Worm (Caenorhabditis elegans) whole organism, late embryonic: ENCODE results near the gene sto-3.

ENCODE experiments used
- C38D4.7 ChIP-seq: fragments of 200-800 bp; sonication (Bioruptor generic); optimal IDR thresholded peaks from 2 replicates; lab custom pipeline; 2018; ENCODE audit warnings: mild to moderate bottlenecking, missing genetic modification characterization, moderate library complexity, missing compliant biosample characterization
- K02D7.2 ChIP-seq: sonication (generic microtip); optimal IDR thresholded peaks from 2 replicates; lab custom pipeline; 2017; ENCODE audit warnings: mild to moderate bottlenecking, missing genetic modification characterization, missing compliant biosample characterization
- T23F11.4 ChIP-seq: fragments of 200-800 bp; sonication (Bioruptor generic); optimal IDR thresholded peaks from 2 replicates; lab custom pipeline; 2018; ENCODE audit warnings: mild to moderate bottlenecking, missing genetic modification characterization, missing compliant biosample characterization
- Y22D7AL.16 ChIP-seq: sonication (generic microtip); optimal IDR thresholded peaks from 2 replicates; lab custom pipeline; 2016; ENCODE audit warnings: missing genetic modification characterization, missing compliant biosample characterization
- ahr-1 ChIP-seq: sonication (generic microtip); optimal IDR thresholded peaks from 2 replicates; lab custom pipeline; 2016; ENCODE audit warnings: missing genetic modification characterization, missing compliant biosample characterization
- ama-1 ChIP-seq: fragments of 150-350 bp; optimal IDR thresholded peaks from 2 replicates; lab custom pipeline; 2014
- ceh-14 ChIP-seq: sonication (generic microtip); optimal IDR thresholded peaks from 2 replicates; lab custom pipeline; 2016; ENCODE audit warnings: missing genotype, missing genetic modification characterization, missing compliant biosample characterization
- ceh-18 ChIP-seq: sonication (generic microtip); optimal IDR thresholded peaks from 2 replicates; lab custom pipeline; 2016; ENCODE audit warnings: missing genetic modification characterization, missing compliant biosample characterization
- ceh-19 ChIP-seq: fragments of 200-800 bp; sonication (Bioruptor generic); optimal IDR thresholded peaks from 2 replicates; lab custom pipeline; 2018; ENCODE audit warnings: mild to moderate bottlenecking, missing genetic modification characterization, missing compliant biosample characterization
- ceh-30 ChIP-seq: fragments of 150-350 bp; optimal IDR thresholded peaks from 2 replicates; lab custom pipeline; 2014; ENCODE audit warnings: missing biosample characterization, missing genetic modification characterization
- ceh-31 ChIP-seq: sonication (generic microtip); optimal IDR thresholded peaks from 2 replicates; lab custom pipeline; 2016; ENCODE audit warnings: missing genetic modification characterization, missing compliant biosample characterization
- ceh-34 ChIP-seq: sonication (generic microtip); optimal IDR thresholded peaks from 2 replicates; lab custom pipeline; 2016; ENCODE audit warnings: mild to moderate bottlenecking, missing genetic modification characterization, missing compliant biosample characterization
- ceh-6 ChIP-seq: fragments of 200-800 bp; sonication (Bioruptor generic); optimal IDR thresholded peaks from 2 replicates; lab custom pipeline; 2018; ENCODE audit warnings: mild to moderate bottlenecking, missing genetic modification characterization, missing compliant biosample characterization
- che-1 ChIP-seq: sonication (generic microtip); optimal IDR thresholded peaks from 2 replicates; lab custom pipeline; 2016; ENCODE audit warnings: mild to moderate bottlenecking, missing genetic modification characterization, missing compliant biosample characterization
- dmd-4 ChIP-seq: sonication (generic microtip); optimal IDR thresholded peaks from 2 replicates; lab custom pipeline; 2016; ENCODE audit warnings: borderline replicate concordance, missing genetic modification characterization, missing compliant biosample characterization
- dve-1 ChIP-seq: sonication (generic microtip); optimal IDR thresholded peaks from 2 replicates; lab custom pipeline; 2017; ENCODE audit warnings: antibody characterized with exemption, mild to moderate bottlenecking, missing genetic modification characterization, missing compliant biosample characterization
- elt-2 ChIP-seq: sonication (generic microtip); optimal IDR thresholded peaks from 2 replicates; lab custom pipeline; 2016; ENCODE audit warnings: missing genetic modification reagents, missing genetic modification characterization, missing compliant biosample characterization
- ets-4 ChIP-seq: sonication (generic microtip); optimal IDR thresholded peaks from 2 replicates; lab custom pipeline; 2016; ENCODE audit warnings: missing genetic modification characterization, missing compliant biosample characterization
- fkh-10 ChIP-seq: fragments of 150-350 bp; optimal IDR thresholded peaks from 2 replicates; lab custom pipeline; 2014; ENCODE audit warnings: missing biosample characterization, missing genetic modification reagents, missing genetic modification characterization
- gmeb-2 ChIP-seq: sonication (generic microtip); optimal IDR thresholded peaks from 2 replicates; lab custom pipeline; 2016; ENCODE audit warnings: missing genetic modification characterization, inconsistent platforms, missing compliant biosample characterization
- hlh-13 ChIP-seq: fragments of 200-800 bp; sonication (Bioruptor generic); optimal IDR thresholded peaks from 2 replicates; lab custom pipeline; 2018; ENCODE audit warnings: mild to moderate bottlenecking, missing genetic modification characterization, missing compliant biosample characterization
- hlh-6 ChIP-seq: sonication (generic microtip); optimal IDR thresholded peaks from 2 replicates; lab custom pipeline; 2016; ENCODE audit warnings: missing genotype, missing genetic modification characterization, missing compliant biosample characterization
- hlh-8 ChIP-seq: sonication (generic microtip); optimal IDR thresholded peaks from 2 replicates; lab custom pipeline; 2016; ENCODE audit warnings: missing genotype, missing genetic modification characterization, missing compliant biosample characterization
- lin-11 ChIP-seq: fragments of 200-800 bp; sonication (Bioruptor generic); optimal IDR thresholded peaks from 2 replicates; lab custom pipeline; 2018; ENCODE audit warnings: mild to moderate bottlenecking, missing genetic modification characterization, missing compliant biosample characterization
- odd-2 ChIP-seq: sonication (generic microtip); optimal IDR thresholded peaks from 2 replicates; lab custom pipeline; 2017; ENCODE audit warnings: antibody characterized with exemption, mild to moderate bottlenecking, missing genetic modification characterization, missing compliant biosample characterization
- pag-3 ChIP-seq: sonication (generic microtip); optimal IDR thresholded peaks from 2 replicates; lab custom pipeline; 2016; ENCODE audit warnings: missing compliant biosample characterization, missing genetic modification characterization, borderline replicate concordance
- pat-9 ChIP-seq: fragments of 200-800 bp; sonication (Bioruptor generic); optimal IDR thresholded peaks from 2 replicates; lab custom pipeline; 2018; ENCODE audit warnings: mild to moderate bottlenecking, missing genetic modification characterization, moderate library complexity, missing compliant biosample characterization
- pha-2 ChIP-seq: sonication (generic microtip); optimal IDR thresholded peaks from 2 replicates; lab custom pipeline; 2017; ENCODE audit warnings: mild to moderate bottlenecking, missing genetic modification characterization, missing compliant biosample characterization
- rnt-1 ChIP-seq: sonication (generic microtip); optimal IDR thresholded peaks from 2 replicates; lab custom pipeline; 2016; ENCODE audit warnings: missing genetic modification characterization, missing compliant biosample characterization
- sdc-2 ChIP-seq: sonication (generic microtip); optimal IDR thresholded peaks from 2 replicates; lab custom pipeline; 2016; ENCODE audit warnings: missing genotype, missing genetic modification characterization, missing compliant biosample characterization
- sox-4 ChIP-seq: sonication (generic microtip); optimal IDR thresholded peaks from 2 replicates; lab custom pipeline; 2017; ENCODE audit warnings: mild to moderate bottlenecking, missing genetic modification characterization, inconsistent platforms, missing compliant biosample characterization
- tbx-2 ChIP-seq: sonication (generic microtip); optimal IDR thresholded peaks from 2 replicates; lab custom pipeline; 2016; ENCODE audit warnings: missing genetic modification characterization, missing compliant biosample characterization
- ttx-3 ChIP-seq: sonication (generic microtip); optimal IDR thresholded peaks from 2 replicates; lab custom pipeline; 2016; ENCODE audit warnings: missing genetic modification reagents, missing genetic modification characterization, missing compliant biosample characterization
- unc-3 ChIP-seq, 2 experiments: fragments of 200-800 bp in 1 of 2; sonication (Bioruptor generic) in 1 of 2; sonication (generic microtip) in 1 of 2; conservative IDR thresholded peaks in 1 of 2; optimal IDR thresholded peaks in 1 of 2; 2 replicates each; pipeline versions ENCODE4 v1.3.6 to Lab custom; 2016 to 2022; ENCODE audit warnings: missing compliant biosample characterization in 2 of 2, missing genetic modification characterization in 2 of 2, missing genetic modification reagents in 1 of 2
- unc-42 ChIP-seq: sonication (generic microtip); optimal IDR thresholded peaks from 2 replicates; lab custom pipeline; 2016; ENCODE audit warnings: missing genotype, missing genetic modification characterization, missing compliant biosample characterization
- unc-55 ChIP-seq: sonication (generic microtip); optimal IDR thresholded peaks from 2 replicates; lab custom pipeline; 2017; ENCODE audit warnings: missing biosample characterization, missing genetic modification reagents, missing genetic modification characterization
- unc-86 ChIP-seq: sonication (generic microtip); optimal IDR thresholded peaks from 2 replicates; lab custom pipeline; 2016; ENCODE audit warnings: missing genetic modification characterization, missing compliant biosample characterization
- ztf-16 ChIP-seq: sonication (generic microtip); optimal IDR thresholded peaks from 2 replicates; lab custom pipeline; 2017; ENCODE audit warnings: missing genetic modification characterization, missing compliant biosample characterization

sto-3 gene

DNA sequence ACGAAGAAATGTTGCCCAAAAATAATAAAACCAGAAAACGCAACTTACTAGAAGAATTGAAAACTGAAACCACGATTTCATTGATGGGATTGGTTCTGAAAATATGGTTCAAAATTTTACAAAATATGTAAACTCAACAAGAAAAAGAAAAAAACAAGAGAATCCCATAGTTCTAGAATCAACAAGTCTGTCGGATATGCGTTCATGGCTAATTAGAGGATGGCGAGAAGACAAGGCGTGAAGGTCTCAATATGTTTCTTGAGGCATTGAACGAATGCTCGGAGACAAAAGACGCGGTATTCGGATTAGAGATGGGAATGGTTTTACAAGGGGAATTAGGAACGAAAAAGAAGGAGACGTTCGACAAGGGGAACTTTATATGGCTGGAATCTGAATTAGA lies 28.9 kb upstream of the sto-3 start, which contains the start of gene cutl-11:
Gene cutl-11 (minus strand): TSS at position 101 of the 400 bp plus-strand sequence.
- TF ChIP-seq C38D4.7 (no peak), gmeb-2 (tag; lab: Kevin White, UChicago) (no peak), dmd-4 (tag; lab: Kevin White, UChicago) (no peak), ceh-34 (no peak), Y22D7AL.16 (tag; lab: Kevin White, UChicago) (no peak)

ce11 chrX:11647165-11647564 lies 25.3 kb upstream of the sto-3 start, which contains the start of gene T04F8.8:
T04F8.8 (plus strand) TSS chrX:11647465.
- TF ChIP-seq dve-1 (tag; lab: Kevin White, UChicago), result no peak
- TF ChIP-seq ttx-3 (tag; lab: Kevin White, UChicago), result no peak
- no peak for TF ChIP-seq unc-3 (GFP tag; conservative IDR thresholded peaks at IDR 0.05; lab: Robert Waterston, UW)
- no peak for TF ChIP-seq unc-3 (tag; optimal IDR thresholded peaks at IDR 0.05; lab: Kevin White, UChicago)
- no peak for TF ChIP-seq unc-55
- TF ChIP-seq unc-86 (tag; lab: Kevin White, UChicago), result no peak
- TF ChIP-seq hlh-6 (tag; lab: Kevin White, UChicago), result no peak
- no peak for TF ChIP-seq K02D7.2
- no peak for TF ChIP-seq ama-1 (lab: Kevin White, UChicago)
- no peak for TF ChIP-seq ets-4 (tag; lab: Kevin White, UChicago)
- no peak for TF ChIP-seq ceh-19
- no peak for TF ChIP-seq T23F11.4 (GFP tag; lab: Kevin White, UChicago)
- TF ChIP-seq, all 69 proteins: peak for 0

DNA sequence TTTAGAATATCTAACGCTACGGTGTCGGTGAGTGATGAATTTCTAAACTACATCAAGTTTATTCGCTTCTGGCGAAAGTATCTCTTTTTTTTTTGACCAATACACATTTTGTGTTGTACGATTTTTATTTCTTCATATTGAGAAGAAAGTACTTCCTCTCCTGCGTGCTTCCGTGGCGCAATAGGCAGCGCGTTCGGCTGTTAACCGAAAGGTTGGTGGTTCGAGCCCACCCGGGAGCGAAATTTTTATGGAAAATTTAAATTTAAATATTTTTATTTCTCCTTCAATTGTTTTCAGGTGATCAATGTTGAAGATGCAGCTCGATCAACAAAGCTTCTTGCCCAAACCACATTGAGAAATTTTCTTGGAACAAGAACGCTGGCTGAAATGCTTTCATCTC lies 23.6 kb upstream of the sto-3 start:
- no peak for TF ChIP-seq ceh-31 (tag; lab: Kevin White, UChicago)
- TF ChIP-seq elt-2 (tag; lab: Kevin White, UChicago), result peak; percentile 24
- TF ChIP-seq unc-55, result no peak
- TF ChIP-seq, all 69 proteins: peak for 1

DNA sequence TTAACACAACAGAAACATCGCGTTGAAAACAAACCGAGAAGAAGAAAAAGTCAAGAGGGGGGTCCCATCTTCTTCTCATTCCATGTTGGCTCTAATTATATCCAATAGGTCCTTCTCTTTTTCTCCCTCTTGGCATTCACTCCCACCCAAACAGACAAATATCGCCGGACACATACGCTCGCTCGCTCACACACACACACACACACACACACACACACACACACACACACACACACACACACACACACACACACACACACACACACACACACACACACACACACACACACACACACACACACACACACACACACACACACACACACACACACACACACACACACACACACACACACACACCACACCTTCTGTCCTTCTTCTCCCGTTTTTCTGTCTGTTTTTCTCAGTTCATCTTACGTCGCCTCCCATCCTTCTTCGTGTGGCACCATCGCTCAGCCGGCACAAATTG lies 21.9 kb upstream of the sto-3 start, which contains the start of gene sto-4:
Gene sto-4 (plus strand): TSS at position 360 of the 469 bp plus-strand sequence.
- TF ChIP-seq lin-11 (tag; lab: Kevin White, UChicago) (peak; percentile 55), T23F11.4 (GFP tag; lab: Kevin White, UChicago) (peak; percentile 67), pat-9 (tag; lab: Kevin White, UChicago) (peak; percentile 78), sox-4 (tag; lab: Kevin White, UChicago) (peak; percentile 53), ztf-16 (tag; lab: Kevin White, UChicago) (peak; percentile 34), ceh-18 (tag; lab: Kevin White, UChicago) (peak; percentile 67), elt-2 (tag; lab: Kevin White, UChicago) (peak; percentile 48), hlh-13 (GFP tag; lab: Kevin White, UChicago) (peak; percentile 70), pha-2 (tag; lab: Kevin White, UChicago) (peak; percentile 67), gmeb-2 (tag; lab: Kevin White, UChicago) (peak; percentile 76), ceh-6 (GFP tag; lab: Kevin White, UChicago) (peak; percentile 77), C38D4.7 (peak; percentile 71), rnt-1 (tag; lab: Kevin White, UChicago) (peak; percentile 0), che-1 (tag; lab: Kevin White, UChicago) (peak; percentile 69), K02D7.2 (peak; percentile 66), ceh-14 (peak; percentile 58), hlh-8 (tag; lab: Kevin White, UChicago) (peak; percentile 8), unc-42 (peak; percentile 77), ceh-31 (tag; lab: Kevin White, UChicago) (peak; percentile 68), sdc-2 (tag; lab: Kevin White, UChicago) (peak; percentile 32), Y22D7AL.16 (tag; lab: Kevin White, UChicago) (peak; percentile 61), tbx-2 (peak; percentile 72), ceh-19 (peak; percentile 87)

ce11 chrX:11641562-11641961 lies 19.7 kb upstream of the sto-3 start:
- TF ChIP-seq ceh-30 (tag; lab: Kevin White, UChicago) (no peak), lin-11 (tag; lab: Kevin White, UChicago) (no peak), sdc-2 (tag; lab: Kevin White, UChicago) (no peak), odd-2 (tag; lab: Kevin White, UChicago) (no peak), fkh-10 (no peak), pag-3 (tag; lab: Kevin White, UChicago) (no peak), elt-2 (tag; lab: Kevin White, UChicago) (no peak), ahr-1 (no peak)
